Fruit fly (Drosophila melanogaster): ENCODE measurements around the gene CG42521.

- no peak for TF ChIP-seq CG8478 (optimal IDR thresholded peaks at IDR 0.05)
- no peak for TF ChIP-seq CTCF (optimal IDR thresholded peaks at IDR 0.05)
Observed at dm6 chr3L:10663190-10663763, 39.9 kb upstream of the CG42521 start, which contains the start of gene Adi1.
